Worm (Caenorhabditis elegans) whole organism, mixed stage, embryonic: ENCODE data around the gene unk-1.

Experiments used
- blmp-1 ChIP-seq: fragments of 150-350 bp; optimal IDR thresholded peaks from 2 replicates; lab custom pipeline; 2014; ENCODE audit warnings: missing biosample characterization, missing genetic modification characterization
- ceh-43 ChIP-seq: fragments of 200-800 bp; sonication (Bioruptor generic); optimal IDR thresholded peaks from 2 replicates; lab custom pipeline; 2018; ENCODE audit warnings: mild to moderate bottlenecking, missing genetic modification characterization, moderate library complexity, missing compliant biosample characterization
- mab-5 ChIP-seq: fragments of 150-350 bp; optimal IDR thresholded peaks from 2 replicates; lab custom pipeline; 2014; ENCODE audit warnings: missing biosample characterization, missing genetic modification characterization
- nhr-12 ChIP-seq: fragments of 150-350 bp; optimal IDR thresholded peaks from 2 replicates; lab custom pipeline; 2014; ENCODE audit warnings: missing biosample characterization, missing genetic modification characterization
- nhr-76 ChIP-seq: sonication (generic microtip); optimal IDR thresholded peaks from 2 replicates; lab custom pipeline; 2017; ENCODE audit warnings: missing biosample characterization, missing genetic modification characterization
- pha-4 ChIP-seq: fragments of 150-350 bp; optimal IDR thresholded peaks from 2 replicates; lab custom pipeline; 2018; ENCODE audit warnings: missing biosample characterization, missing genetic modification reagents, missing genetic modification characterization
- sptf-1 ChIP-seq: sonication (generic microtip); optimal IDR thresholded peaks from 2 replicates; lab custom pipeline; 2017; ENCODE audit warnings: mild to moderate bottlenecking, missing genetic modification characterization, moderate library complexity, missing compliant biosample characterization
- unc-39 ChIP-seq: fragments of 150-350 bp; optimal IDR thresholded peaks from 2 replicates; lab custom pipeline; 2014; ENCODE audit warnings: missing biosample characterization, missing genetic modification characterization
- unc-62 ChIP-seq: fragments of 150-350 bp; optimal IDR thresholded peaks from 2 replicates; lab custom pipeline; 2014; ENCODE audit warnings: missing biosample characterization, missing genetic modification reagents, missing genetic modification characterization

ce11 chrX:7988457-7988856, 26.3 kb upstream of the unk-1 start:
- TF ChIP-seq nhr-12 (tag; lab: Kevin White, UChicago) (no peak), unc-62 (GFP tag; lab: Kevin White, UChicago) (no peak), mab-5 (tag; lab: Kevin White, UChicago) (no peak), nhr-76 (tag; lab: Kevin White, UChicago) (no peak), pha-4 (tag; lab: Kevin White, UChicago) (no peak), blmp-1 (tag; lab: Kevin White, UChicago) (no peak), unc-39 (tag; lab: Kevin White, UChicago) (no peak), sptf-1 (tag; lab: Kevin White, UChicago) (no peak), ceh-43 (no peak)
